Worm (Caenorhabditis elegans): ENCODE measurements around the gene T26C5.5.

The T26C5.5 gene

ce11 chrII:9246648-9247047, at the start of gene T26C5.5:
T26C5.5 (minus strand) TSS chrII:9246748.
- TF ChIP-seq lin-11 (tag; optimal IDR thresholded peaks at IDR 0.05): no peak
- no peak for TF ChIP-seq npax-4 (tag; optimal IDR thresholded peaks at IDR 0.05)
- no peak for TF ChIP-seq ets-4 (tag; optimal IDR thresholded peaks at IDR 0.05)
- no peak for TF ChIP-seq K02D7.2 (tag; optimal IDR thresholded peaks at IDR 0.05)
- no peak for TF ChIP-seq pha-4 (tag; optimal IDR thresholded peaks at IDR 0.05)
- no peak for TF ChIP-seq C38D4.7 (GFP tag; optimal IDR thresholded peaks at IDR 0.05)
- TF ChIP-seq dmd-4 (tag; optimal IDR thresholded peaks at IDR 0.05; ENCODE audit: borderline replicate concordance): no peak
- TF ChIP-seq fax-1 (tag; optimal IDR thresholded peaks at IDR 0.05): no peak
- no peak for TF ChIP-seq tbx-2 (tag; optimal IDR thresholded peaks at IDR 0.05)

- no peak for TF ChIP-seq ceh-9 (tag; optimal IDR thresholded peaks at IDR 0.05)
- TF ChIP-seq unc-55 (GFP tag; optimal IDR thresholded peaks at IDR 0.05): no peak
- no peak for TF ChIP-seq F13H6.1 (tag; optimal IDR thresholded peaks at IDR 0.05)
- TF ChIP-seq ztf-16 (tag; optimal IDR thresholded peaks at IDR 0.05): no peak
- no peak for TF ChIP-seq sox-2 (GFP tag; IDR thresholded peaks at IDR 0.05)
- TF ChIP-seq ceh-24 (tag; optimal IDR thresholded peaks at IDR 0.05): no peak
- no peak for TF ChIP-seq elt-2 (tag; optimal IDR thresholded peaks at IDR 0.05)
- no peak for TF ChIP-seq pqm-1 (tag; optimal IDR thresholded peaks at IDR 0.05)
- no peak for TF ChIP-seq pag-3 (tag; optimal IDR thresholded peaks at IDR 0.05; ENCODE audit: borderline replicate concordance)
- no peak for TF ChIP-seq madf-2 (tag; optimal IDR thresholded peaks at IDR 0.05)
- no peak for TF ChIP-seq nhr-232 (tag; optimal IDR thresholded peaks at IDR 0.05)
Observed at ce11 chrII:9295678-9296077, 49.1 kb upstream of the T26C5.5 start, which contains the start of gene C01G6.9. C01G6.9 (minus strand) TSS chrII:9295818.

- peak; percentile 94 for TF ChIP-seq elt-2 (tag; optimal IDR thresholded peaks at IDR 0.05)
- TF ChIP-seq hlh-13 (GFP tag; optimal IDR thresholded peaks at IDR 0.05): no peak
Observed at ce11 chrII:9291632-9292031, 45.1 kb upstream of the T26C5.5 start, which contains the start of gene acs-7. acs-7 (plus strand) TSS chrII:9292017.

ce11 chrII:9289127-9289526, 42.6 kb upstream of the T26C5.5 start:
- TF ChIP-seq pax-1 (tag; optimal IDR thresholded peaks at IDR 0.05) (no peak), mec-3 (tag; optimal IDR thresholded peaks at IDR 0.05; ENCODE audit: borderline replicate concordance) (no peak), ahr-1 (tag; optimal IDR thresholded peaks at IDR 0.05) (no peak), tbx-7 (tag; optimal IDR thresholded peaks at IDR 0.05) (no peak), ztf-16 (tag; optimal IDR thresholded peaks at IDR 0.05) (no peak), unc-42 (tag; optimal IDR thresholded peaks at IDR 0.05) (no peak), ceh-48 (tag; optimal IDR thresholded peaks at IDR 0.05) (no peak)

ce11 chrII:9285171-9286025, 38.9 kb upstream of the T26C5.5 start, which contains the start of gene mtrr-1:
mtrr-1 (plus strand) TSS chrII:9285975.
- no peak for TF ChIP-seq hlh-15 (tag; optimal IDR thresholded peaks at IDR 0.05)
- TF ChIP-seq ztf-16 (tag; optimal IDR thresholded peaks at IDR 0.05): no peak
- TF ChIP-seq sox-2 (GFP tag; IDR thresholded peaks at IDR 0.05): no peak
- TF ChIP-seq tbx-7 (tag; optimal IDR thresholded peaks at IDR 0.05): no peak
- no peak for TF ChIP-seq Y22D7AL.16 (tag; optimal IDR thresholded peaks at IDR 0.05)
- TF ChIP-seq unc-86 (tag; optimal IDR thresholded peaks at IDR 0.05): no peak
- TF ChIP-seq che-1 (tag; optimal IDR thresholded peaks at IDR 0.05): no peak
- TF ChIP-seq ama-1 (optimal IDR thresholded peaks at IDR 0.05): peak; percentile 64
